Worm (Caenorhabditis elegans): ENCODE measurements around the gene rad-23.

rad-23 gene

ce11 chrII:11621576-11621975, 31.0 kb downstream of the rad-23 start:
- TF ChIP-seq lin-14 (GFP tag; optimal IDR thresholded peaks at IDR 0.05) (peak; percentile 59), aly-2 (tag; optimal IDR thresholded peaks at IDR 0.05) (peak; percentile 11), xbp-1 (tag; optimal IDR thresholded peaks at IDR 0.05) (no peak), hlh-4 (tag; optimal IDR thresholded peaks at IDR 0.05) (no peak), dpl-1 (GFP tag; optimal IDR thresholded peaks at IDR 0.05) (no peak)

ce11 chrII:11620630-11621246, 31.8 kb downstream of the rad-23 start:
- no peak for TF ChIP-seq lir-3 (tag; optimal IDR thresholded peaks at IDR 0.05; ENCODE audit: poor library complexity)
- TF ChIP-seq irx-1 (tag; optimal IDR thresholded peaks at IDR 0.05), result no peak
- peak; percentile 67 for TF ChIP-seq nhr-85 (tag)
- TF ChIP-seq lsy-2 (tag; optimal IDR thresholded peaks at IDR 0.05), result peak in 1 of 2 experiments; percentile 33
- TF ChIP-seq ceh-88 (GFP tag; IDR thresholded peaks at IDR 0.05), result no peak
- no peak for TF ChIP-seq pax-3 (tag; optimal IDR thresholded peaks at IDR 0.05)
- TF ChIP-seq C34B4.2 (tag; optimal IDR thresholded peaks at IDR 0.05), result no peak
- TF ChIP-seq elt-3 (tag; optimal IDR thresholded peaks at IDR 0.05), result no peak
- TF ChIP-seq ceh-90 (tag; optimal IDR thresholded peaks at IDR 0.05), result no peak
- TF ChIP-seq nhr-11 (tag; optimal IDR thresholded peaks at IDR 0.05), result no peak
- no peak for TF ChIP-seq mdl-1 (tag; optimal IDR thresholded peaks at IDR 0.05)
- TF ChIP-seq efl-1 (optimal IDR thresholded peaks at IDR 0.05), result no peak
- TF ChIP-seq efl-1 (GFP tag; optimal IDR thresholded peaks at IDR 0.05 in 1 of 2), result peak in 1 of 2 experiments; percentile 73
- TF ChIP-seq sup-37 (GFP tag; optimal IDR thresholded peaks at IDR 0.05), result no peak
- TF ChIP-seq xbp-1 (tag; optimal IDR thresholded peaks at IDR 0.05), result no peak

ce11 chrII:11619895-11620439, 32.6 kb downstream of the rad-23 start:
- TF ChIP-seq nhr-12 (tag; optimal IDR thresholded peaks at IDR 0.05) (no peak), sox-4 (tag; optimal IDR thresholded peaks at IDR 0.05) (no peak), rnt-1 (tag; optimal IDR thresholded peaks at IDR 0.05) (peak; percentile 63), nhr-77 (tag; optimal IDR thresholded peaks at IDR 0.05) (peak; percentile 65), ceh-63 (GFP tag; optimal IDR thresholded peaks at IDR 0.05) (no peak), nhr-85 (tag) (peak; percentile 79), lin-14 (GFP tag; optimal IDR thresholded peaks at IDR 0.05) (peak; percentile 98), blmp-1 (tag; optimal IDR thresholded peaks at IDR 0.05) (peak; percentile 85), mdl-1 (tag; optimal IDR thresholded peaks at IDR 0.05) (peak in 1 of 2 experiments; percentile 69), ceh-8 (GFP tag; optimal IDR thresholded peaks at IDR 0.05) (no peak), nhr-20 (tag; optimal IDR thresholded peaks at IDR 0.05) (peak; percentile 80), snu-23 (GFP tag; optimal IDR thresholded peaks at IDR 0.05) (peak; percentile 68), unc-62 (GFP tag; optimal IDR thresholded peaks at IDR 0.05) (no peak), pax-3 (tag; optimal IDR thresholded peaks at IDR 0.05) (no peak), elt-2 (tag; optimal IDR thresholded peaks at IDR 0.05) (no peak), lin-35 (GFP tag; optimal IDR thresholded peaks at IDR 0.05) (peak; percentile 59 to 63), tlp-1 (tag; optimal IDR thresholded peaks at IDR 0.05) (no peak), xbp-1 (tag; optimal IDR thresholded peaks at IDR 0.05) (peak; percentile 58), ceh-90 (tag; optimal IDR thresholded peaks at IDR 0.05) (no peak), tbx-2 (tag; optimal IDR thresholded peaks at IDR 0.05) (peak; percentile 62), unc-86 (tag; optimal IDR thresholded peaks at IDR 0.05) (peak; percentile 29), elt-3 (tag; optimal IDR thresholded peaks at IDR 0.05) (peak in 2 of 6 experiments; percentile 8 to 52), unc-130 (tag; optimal IDR thresholded peaks at IDR 0.05) (peak; percentile 29), ceh-82 (tag; optimal IDR thresholded peaks at IDR 0.05) (peak; percentile 39 to 58 (median 41)), aha-1 (tag; optimal IDR thresholded peaks at IDR 0.05) (no peak), ets-5 (GFP tag; IDR thresholded peaks at IDR 0.05) (no peak), sup-37 (GFP tag; optimal IDR thresholded peaks at IDR 0.05) (no peak), unc-98 (GFP tag; IDR thresholded peaks at IDR 0.05) (no peak), fkh-8 (tag; optimal IDR thresholded peaks at IDR 0.05) (peak; percentile 49), egl-27 (tag; optimal IDR thresholded peaks at IDR 0.05) (peak in 1 of 2 experiments; percentile 60), ztf-4 (tag; optimal IDR thresholded peaks at IDR 0.05) (no peak), mab-9 (GFP tag; IDR thresholded peaks at IDR 0.05) (0 out of 2 replicates have a peak, but pooled peaks have one; percentile 54), ces-1 (GFP tag; optimal IDR thresholded peaks at IDR 0.05) (no peak), nhr-19 (GFP tag; conservative IDR thresholded peaks at IDR 0.05) (peak; percentile 56), ama-1 (optimal IDR thresholded peaks at IDR 0.05) (no peak), pqm-1 (tag; optimal IDR thresholded peaks at IDR 0.05) (no peak), hpl-2 (GFP tag; optimal IDR thresholded peaks at IDR 0.05) (no peak)
